Fruit fly (Drosophila melanogaster) ovary, adult (tissue): ENCODE results near the gene CG34323.
"Not testable (repeated sequence)": the region's sequence is repeated elsewhere in the genome, so short reads cannot be mapped to it uniquely, and the experiment has no call there.

Experiments used
- CG17801 ChIP-seq: fragments of 200-800 bp; optimal IDR thresholded peaks from 2 replicates; lab custom pipeline; 2019; ENCODE audit warnings: missing biosample characterization, mild to moderate bottlenecking, missing genetic modification characterization, moderate library complexity; ENCODE audit not compliant: partially characterized antibody

Gene CG34323

DNA sequence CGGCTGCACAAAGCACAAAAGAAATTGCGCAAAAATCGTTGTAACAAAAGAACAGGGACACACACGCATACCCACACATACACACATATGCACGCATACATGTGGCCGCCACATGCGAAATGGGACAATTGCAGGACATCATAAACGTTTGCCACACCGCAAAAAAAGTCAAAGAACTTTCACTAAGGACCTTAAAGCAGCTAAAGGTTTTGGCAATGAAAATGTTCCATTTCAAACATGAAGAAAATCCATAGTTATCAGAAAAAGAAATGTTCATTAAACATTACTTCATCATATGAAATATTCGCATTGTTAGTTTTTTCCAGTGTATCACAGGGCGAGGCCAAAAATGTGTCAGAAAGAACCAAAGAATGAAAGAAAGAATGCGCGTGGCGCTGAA lies 12.0 kb downstream of the CG34323 start:
- no peak for TF ChIP-seq CG17801 (GFP tag; lab: Kevin White, UChicago)

DNA sequence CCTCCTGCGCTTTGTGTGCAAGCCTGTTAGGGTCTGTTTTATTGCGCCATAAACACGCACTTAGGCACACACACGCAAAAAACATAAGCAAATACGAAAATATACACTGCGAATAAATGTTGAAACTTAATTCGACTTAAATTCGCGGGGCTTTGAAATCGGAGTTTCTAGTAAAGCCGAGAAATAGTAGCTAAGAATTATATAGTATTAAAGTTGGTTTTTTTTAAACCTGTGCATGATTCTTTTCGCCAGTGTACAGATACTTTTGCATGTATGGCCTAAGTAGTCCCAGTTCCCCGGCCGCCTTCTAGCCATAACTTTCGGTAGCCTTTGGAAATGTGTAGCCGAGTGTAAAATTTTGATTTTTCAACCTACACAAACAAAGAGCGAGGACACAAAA lies 14.2 kb downstream of the CG34323 start:
- TF ChIP-seq CG17801 (GFP tag; lab: Kevin White, UChicago): no peak

DNA sequence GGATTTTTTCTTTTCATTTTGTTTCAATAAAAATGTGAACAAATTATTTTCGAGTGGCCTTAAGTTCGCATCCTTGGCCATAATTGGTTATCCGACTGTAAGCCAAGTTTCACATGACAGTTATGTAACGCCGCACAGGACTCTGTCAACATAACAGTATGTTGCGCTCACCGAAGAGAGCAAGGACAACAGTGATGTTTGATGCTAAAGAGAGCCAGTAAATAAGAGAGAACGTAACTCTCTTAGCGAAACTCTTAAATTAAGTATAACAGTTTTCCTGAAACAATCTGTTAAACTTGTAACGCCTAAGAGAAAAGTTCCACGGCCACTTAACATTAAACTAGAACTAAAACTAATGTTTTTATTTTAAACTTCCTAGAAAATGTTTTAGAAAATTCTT lies 15.5 kb downstream of the CG34323 start:
- no peak for TF ChIP-seq CG17801 (GFP tag; lab: Kevin White, UChicago)

DNA sequence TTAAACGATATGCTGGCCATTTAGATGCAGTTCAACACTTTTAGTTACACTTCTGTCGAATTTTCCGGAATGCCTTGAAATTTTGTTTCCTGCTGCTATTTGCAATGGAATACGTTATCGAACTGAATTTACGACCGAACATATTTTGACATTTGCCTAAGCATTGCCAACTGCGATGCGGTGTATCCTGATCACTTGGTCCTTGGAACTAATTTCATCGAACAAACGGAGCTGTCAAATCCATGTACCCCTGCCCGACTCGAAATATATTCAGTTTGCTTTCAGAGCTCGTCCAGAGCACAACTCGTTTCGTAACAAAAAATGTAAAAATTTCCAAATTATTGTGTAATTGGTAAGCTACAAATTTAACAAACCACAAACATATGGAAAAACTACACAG lies 16.7 kb downstream of the CG34323 start, which contains the start of gene CG15734:
CG15734 (minus strand) TSS at position 101 of the 400 bp plus-strand sequence.
- not testable (repeated sequence) for TF ChIP-seq CG17801 (GFP tag; lab: Kevin White, UChicago)

DNA sequence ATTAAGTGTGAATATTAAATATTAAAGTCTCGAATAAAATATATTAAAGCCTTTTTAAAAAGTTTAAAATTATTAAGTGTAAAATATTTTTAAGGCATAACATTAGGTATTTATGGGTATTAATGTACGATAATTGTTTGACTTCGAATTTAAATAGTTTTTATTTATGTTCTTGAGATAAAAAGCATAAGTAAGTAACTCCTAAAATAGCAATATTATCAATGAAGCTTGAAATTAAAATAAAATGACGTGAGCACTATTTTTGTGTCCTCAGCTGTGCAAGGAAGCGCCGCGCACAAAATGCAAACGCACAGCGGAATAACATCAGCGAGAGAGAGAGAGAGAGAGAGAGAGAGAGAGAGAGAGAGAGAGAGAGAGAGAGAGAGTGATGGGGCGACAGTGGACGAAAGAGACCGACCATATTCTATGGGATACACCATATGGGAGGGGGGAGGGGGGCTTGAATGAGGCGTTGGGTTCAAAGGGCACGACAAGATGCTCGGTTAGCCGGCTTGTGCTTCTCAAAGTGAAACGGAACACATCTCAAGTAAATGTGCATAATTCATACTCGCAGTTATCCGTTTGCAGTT lies 20.1 kb downstream of the CG34323 start:
- no peak for TF ChIP-seq CG17801 (GFP tag; lab: Kevin White, UChicago)

DNA sequence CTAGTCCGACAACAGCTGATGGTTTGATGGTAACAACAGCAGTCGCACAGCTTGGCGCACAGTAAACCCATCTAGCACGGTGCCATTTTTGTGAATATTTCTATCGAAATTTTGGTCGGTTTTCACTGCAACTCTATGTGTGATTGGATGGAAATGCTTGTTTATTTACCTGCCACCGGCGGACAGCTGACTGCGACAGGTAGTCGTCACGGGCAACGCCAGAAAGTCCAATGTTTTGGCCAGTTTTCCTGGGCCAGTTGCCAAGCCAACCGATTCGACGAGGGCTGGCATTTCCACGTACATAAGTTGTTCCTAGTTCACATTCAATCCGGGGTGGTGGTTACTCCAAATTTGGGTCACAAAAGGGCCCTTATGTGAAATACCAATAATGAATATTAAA lies 33.5 kb downstream of the CG34323 start, which contains the start of gene CG11356:
CG11356 (minus strand) TSS at position 101 of the 400 bp plus-strand sequence.
- no peak for TF ChIP-seq CG17801 (GFP tag; lab: Kevin White, UChicago)

DNA sequence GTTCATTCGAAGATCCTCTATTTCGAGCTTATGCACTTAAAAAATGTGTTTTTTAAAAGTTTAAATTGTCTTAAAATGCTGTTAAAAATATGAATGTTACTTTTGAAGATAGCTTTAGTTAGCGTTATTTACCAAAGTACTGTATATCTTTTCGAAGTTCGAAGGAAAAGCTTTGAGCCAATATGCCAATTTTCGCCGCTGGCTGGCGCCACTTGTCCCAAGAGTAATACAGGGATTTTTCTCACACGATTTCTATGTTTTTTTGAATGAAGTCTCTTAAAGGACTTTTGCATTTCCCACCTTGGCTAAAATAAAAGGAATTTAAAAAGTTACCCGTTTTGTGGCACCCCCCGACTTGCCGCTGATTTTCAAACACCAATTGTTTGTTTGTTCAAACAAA lies 34.0 kb downstream of the CG34323 start:
- TF ChIP-seq CG17801 (GFP tag; lab: Kevin White, UChicago): no peak

DNA sequence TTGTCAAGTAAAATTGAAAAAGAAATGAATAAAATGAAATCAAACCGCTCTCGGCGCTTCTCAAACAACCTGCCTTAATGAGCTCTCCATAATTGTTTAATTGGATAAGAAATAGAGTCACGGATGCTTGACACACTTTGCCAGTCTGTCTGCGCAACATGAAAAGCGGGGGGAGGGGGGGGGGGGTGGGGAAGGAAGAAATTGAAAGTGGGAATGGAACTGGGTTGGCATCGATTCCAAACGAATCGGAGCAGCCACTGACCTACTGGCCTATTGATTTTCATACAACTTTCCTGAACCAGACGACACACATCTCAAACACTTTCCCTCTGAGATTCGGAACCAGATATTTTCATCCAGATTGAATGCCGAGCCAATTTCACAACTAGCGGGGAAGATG lies 36.7 kb downstream of the CG34323 start, which contains the start of gene CG2750:
CG2750 (plus strand) TSS at position 301 of the 400 bp plus-strand sequence.
- no peak for TF ChIP-seq CG17801 (GFP tag; lab: Kevin White, UChicago)

DNA sequence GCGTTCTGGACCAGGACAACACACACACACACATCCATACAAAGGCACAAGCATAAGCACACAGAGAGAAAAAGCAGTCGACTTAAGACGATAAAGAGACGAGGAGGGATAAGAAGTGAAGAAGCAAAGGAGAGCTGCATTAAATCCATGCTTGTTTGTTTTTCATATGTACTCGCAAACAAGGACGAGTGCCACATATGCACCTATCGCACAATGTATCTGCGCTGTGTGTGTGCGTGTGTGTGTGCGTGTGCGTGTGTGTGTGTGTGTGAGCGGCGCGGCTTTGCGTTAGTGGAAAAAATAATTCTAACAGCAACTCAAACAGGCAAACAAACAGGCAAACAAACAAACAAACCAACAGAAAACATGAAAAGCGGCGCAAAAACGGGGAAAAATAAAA lies 49.1 kb downstream of the CG34323 start:
- TF ChIP-seq CG17801 (GFP tag; lab: Kevin White, UChicago): no peak
